Worm (Caenorhabditis elegans) whole organism, late embryonic: ENCODE measurements around the gene sel-12.

ENCODE experiments used
- C08G9.2 ChIP-seq: sonication (generic microtip); optimal IDR thresholded peaks from 2 replicates; lab custom pipeline; 2016; ENCODE audit warnings: mild to moderate bottlenecking, missing genetic modification characterization, moderate library complexity, missing compliant biosample characterization
- C38D4.7 ChIP-seq: fragments of 200-800 bp; sonication (Bioruptor generic); optimal IDR thresholded peaks from 2 replicates; lab custom pipeline; 2018; ENCODE audit warnings: mild to moderate bottlenecking, missing genetic modification characterization, moderate library complexity, missing compliant biosample characterization
- T23F11.4 ChIP-seq: fragments of 200-800 bp; sonication (Bioruptor generic); optimal IDR thresholded peaks from 2 replicates; lab custom pipeline; 2018; ENCODE audit warnings: mild to moderate bottlenecking, missing genetic modification characterization, missing compliant biosample characterization
- Y22D7AL.16 ChIP-seq: sonication (generic microtip); optimal IDR thresholded peaks from 2 replicates; lab custom pipeline; 2016; ENCODE audit warnings: missing genetic modification characterization, missing compliant biosample characterization
- ahr-1 ChIP-seq: sonication (generic microtip); optimal IDR thresholded peaks from 2 replicates; lab custom pipeline; 2016; ENCODE audit warnings: missing genetic modification characterization, missing compliant biosample characterization
- ama-1 ChIP-seq: fragments of 150-350 bp; optimal IDR thresholded peaks from 2 replicates; lab custom pipeline; 2014
- ceh-14 ChIP-seq: sonication (generic microtip); optimal IDR thresholded peaks from 2 replicates; lab custom pipeline; 2016; ENCODE audit warnings: missing genotype, missing genetic modification characterization, missing compliant biosample characterization
- ceh-19 ChIP-seq: fragments of 200-800 bp; sonication (Bioruptor generic); optimal IDR thresholded peaks from 2 replicates; lab custom pipeline; 2018; ENCODE audit warnings: mild to moderate bottlenecking, missing genetic modification characterization, missing compliant biosample characterization
- ceh-30 ChIP-seq: fragments of 150-350 bp; optimal IDR thresholded peaks from 2 replicates; lab custom pipeline; 2014; ENCODE audit warnings: missing biosample characterization, missing genetic modification characterization
- ceh-31 ChIP-seq: sonication (generic microtip); optimal IDR thresholded peaks from 2 replicates; lab custom pipeline; 2016; ENCODE audit warnings: missing genetic modification characterization, missing compliant biosample characterization
- ceh-34 ChIP-seq: sonication (generic microtip); optimal IDR thresholded peaks from 2 replicates; lab custom pipeline; 2016; ENCODE audit warnings: mild to moderate bottlenecking, missing genetic modification characterization, missing compliant biosample characterization
- ceh-45 ChIP-seq: fragments of 200-800 bp; sonication (Bioruptor generic); IDR thresholded peaks from 2 replicates; pipeline ENCODE4 v1.3.6; 2022; ENCODE audit warnings: missing genetic modification reagents, missing genetic modification characterization, missing compliant biosample characterization
- ceh-48 ChIP-seq: sonication (generic microtip); optimal IDR thresholded peaks from 2 replicates; lab custom pipeline; 2016; ENCODE audit warnings: missing genetic modification characterization, inconsistent platforms, missing compliant biosample characterization
- ceh-9 ChIP-seq: sonication (generic microtip); optimal IDR thresholded peaks from 2 replicates; lab custom pipeline; 2016; ENCODE audit warnings: mild to moderate bottlenecking, missing genetic modification characterization, inconsistent platforms, missing compliant biosample characterization
- dve-1 ChIP-seq: sonication (generic microtip); optimal IDR thresholded peaks from 2 replicates; lab custom pipeline; 2017; ENCODE audit warnings: antibody characterized with exemption, mild to moderate bottlenecking, missing genetic modification characterization, missing compliant biosample characterization
- elt-2 ChIP-seq: sonication (generic microtip); optimal IDR thresholded peaks from 2 replicates; lab custom pipeline; 2016; ENCODE audit warnings: missing genetic modification reagents, missing genetic modification characterization, missing compliant biosample characterization
- fax-1 ChIP-seq: sonication (generic microtip); optimal IDR thresholded peaks from 2 replicates; lab custom pipeline; 2016; ENCODE audit warnings: missing genotype, missing genetic modification characterization, missing compliant biosample characterization
- fkh-10 ChIP-seq: fragments of 150-350 bp; optimal IDR thresholded peaks from 2 replicates; lab custom pipeline; 2014; ENCODE audit warnings: missing biosample characterization, missing genetic modification reagents, missing genetic modification characterization
- hlh-13 ChIP-seq: fragments of 200-800 bp; sonication (Bioruptor generic); optimal IDR thresholded peaks from 2 replicates; lab custom pipeline; 2018; ENCODE audit warnings: mild to moderate bottlenecking, missing genetic modification characterization, missing compliant biosample characterization
- hlh-15 ChIP-seq: sonication (generic microtip); optimal IDR thresholded peaks from 2 replicates; lab custom pipeline; 2016; ENCODE audit warnings: missing genetic modification characterization, missing compliant biosample characterization
- lim-6 ChIP-seq: sonication (generic microtip); optimal IDR thresholded peaks from 2 replicates; lab custom pipeline; 2016; ENCODE audit warnings: missing genetic modification characterization, missing compliant biosample characterization
- mec-3 ChIP-seq: sonication (generic microtip); optimal IDR thresholded peaks from 2 replicates; lab custom pipeline; 2016; ENCODE audit warnings: borderline replicate concordance, missing genetic modification characterization, missing compliant biosample characterization
- nfya-1 ChIP-seq: sonication (generic microtip); optimal IDR thresholded peaks from 2 replicates; lab custom pipeline; 2017; ENCODE audit warnings: missing genetic modification characterization, mild to moderate bottlenecking, missing compliant biosample characterization, antibody characterized with exemption, moderate library complexity
- nhr-11 ChIP-seq: fragments of 150-350 bp; optimal IDR thresholded peaks from 2 replicates; lab custom pipeline; 2014; ENCODE audit warnings: missing biosample characterization, missing genetic modification characterization
- npax-4 ChIP-seq: sonication (generic microtip); optimal IDR thresholded peaks from 2 replicates; lab custom pipeline; 2016; ENCODE audit warnings: missing genetic modification characterization, missing compliant biosample characterization
- pat-9 ChIP-seq: fragments of 200-800 bp; sonication (Bioruptor generic); optimal IDR thresholded peaks from 2 replicates; lab custom pipeline; 2018; ENCODE audit warnings: mild to moderate bottlenecking, missing genetic modification characterization, moderate library complexity, missing compliant biosample characterization
- pax-1 ChIP-seq: fragments of 150-350 bp; optimal IDR thresholded peaks from 2 replicates; lab custom pipeline; 2014; ENCODE audit warnings: missing biosample characterization, missing genetic modification characterization
- pha-2 ChIP-seq: sonication (generic microtip); optimal IDR thresholded peaks from 2 replicates; lab custom pipeline; 2017; ENCODE audit warnings: mild to moderate bottlenecking, missing genetic modification characterization, missing compliant biosample characterization
- pha-4 ChIP-seq: fragments of 150-350 bp; optimal IDR thresholded peaks from 2 replicates; lab custom pipeline; 2018; ENCODE audit warnings: missing biosample characterization, missing genetic modification reagents, missing genetic modification characterization
- pros-1 ChIP-seq: fragments of 150-350 bp; optimal IDR thresholded peaks from 2 replicates; lab custom pipeline; 2014; ENCODE audit warnings: missing biosample characterization, missing genetic modification reagents, missing genetic modification characterization
- ref-2 ChIP-seq: sonication (generic microtip); optimal IDR thresholded peaks from 2 replicates; lab custom pipeline; 2016; ENCODE audit warnings: missing genetic modification characterization, missing compliant biosample characterization
- rnt-1 ChIP-seq: sonication (generic microtip); optimal IDR thresholded peaks from 2 replicates; lab custom pipeline; 2016; ENCODE audit warnings: missing genetic modification characterization, missing compliant biosample characterization
- sox-2 ChIP-seq: fragments of 200-800 bp; sonication (Bioruptor generic); IDR thresholded peaks from 2 replicates; pipeline ENCODE4 v1.3.6; 2022; ENCODE audit warnings: missing genetic modification reagents, missing genetic modification characterization, missing compliant biosample characterization
- tbx-2 ChIP-seq: sonication (generic microtip); optimal IDR thresholded peaks from 2 replicates; lab custom pipeline; 2016; ENCODE audit warnings: missing genetic modification characterization, missing compliant biosample characterization
- ttx-3 ChIP-seq: sonication (generic microtip); optimal IDR thresholded peaks from 2 replicates; lab custom pipeline; 2016; ENCODE audit warnings: missing genetic modification reagents, missing genetic modification characterization, missing compliant biosample characterization
- unc-42 ChIP-seq: sonication (generic microtip); optimal IDR thresholded peaks from 2 replicates; lab custom pipeline; 2016; ENCODE audit warnings: missing genotype, missing genetic modification characterization, missing compliant biosample characterization

The sel-12 gene

ce11 chrX:952557-953083 is 37.0 kb downstream of the sel-12 start:
- TF ChIP-seq ceh-30 (tag; lab: Kevin White, UChicago) (no peak), ttx-3 (no peak), fkh-10 (GFP tag; lab: Kevin White, UChicago) (peak; percentile 12), pros-1 (tag; lab: Kevin White, UChicago) (no peak), ceh-34 (tag; lab: Kevin White, UChicago) (peak; percentile 43), unc-42 (tag; lab: Kevin White, UChicago) (peak; percentile 75), nfya-1 (tag; lab: Kevin White, UChicago) (peak; percentile 42), ceh-31 (tag; lab: Kevin White, UChicago) (peak; percentile 70), rnt-1 (tag; lab: Kevin White, UChicago) (no peak), tbx-2 (tag; lab: Kevin White, UChicago) (peak; percentile 10), ceh-48 (tag; lab: Kevin White, UChicago) (peak; percentile 41), ceh-45 (no peak), pax-1 (tag; lab: Kevin White, UChicago) (no peak)

ce11 chrX:954499-955061 is 38.9 kb downstream of the sel-12 start, which contains the start of gene apm-3:
TSS of gene apm-3 (plus strand) at chrX:954975.
- peak; percentile 52 for TF ChIP-seq nfya-1 (tag; lab: Kevin White, UChicago)
- TF ChIP-seq Y22D7AL.16 (tag; lab: Kevin White, UChicago): no peak
- TF ChIP-seq tbx-2 (tag; lab: Kevin White, UChicago): peak; percentile 34
- TF ChIP-seq unc-42 (tag; lab: Kevin White, UChicago): peak; percentile 68
- no peak for TF ChIP-seq pha-2 (tag; lab: Kevin White, UChicago)
- peak; percentile 10 for TF ChIP-seq ref-2 (tag; lab: Kevin White, UChicago)
- peak; percentile 41 for TF ChIP-seq ceh-48 (tag; lab: Kevin White, UChicago)
- TF ChIP-seq elt-2 (tag; lab: Kevin White, UChicago): peak; percentile 40

- no peak for TF ChIP-seq tbx-2 (tag; lab: Kevin White, UChicago)
- no peak for TF ChIP-seq ceh-19 (GFP tag; lab: Kevin White, UChicago)
- TF ChIP-seq ceh-34 (tag; lab: Kevin White, UChicago): no peak
- no peak for TF ChIP-seq T23F11.4 (GFP tag; lab: Kevin White, UChicago)
- TF ChIP-seq C08G9.2 (tag; lab: Kevin White, UChicago): no peak
- TF ChIP-seq C38D4.7 (GFP tag; lab: Kevin White, UChicago): no peak
- TF ChIP-seq pat-9: no peak
- TF ChIP-seq ahr-1 (tag; lab: Kevin White, UChicago): no peak
- no peak for TF ChIP-seq lim-6 (tag; lab: Kevin White, UChicago)
- TF ChIP-seq sox-2: no peak
- no peak for TF ChIP-seq rnt-1 (tag; lab: Kevin White, UChicago)
- no peak for TF ChIP-seq hlh-13
- TF ChIP-seq ama-1 (lab: Kevin White, UChicago): no peak
- no peak for TF ChIP-seq fkh-10 (GFP tag; lab: Kevin White, UChicago)
- TF ChIP-seq hlh-15 (tag; lab: Kevin White, UChicago): no peak
- no peak for TF ChIP-seq dve-1 (tag; lab: Kevin White, UChicago)
- no peak for TF ChIP-seq pha-4 (tag; lab: Kevin White, UChicago)
- no peak for TF ChIP-seq nhr-11 (tag; lab: Kevin White, UChicago)
These were observed 41.9 kb downstream of the sel-12 start, which contains the start of gene chil-10 for ce11 chrX:957581-957980. TSS of gene chil-10 (plus strand) at chrX:957881.

ce11 chrX:960139-960538 is 44.5 kb downstream of the sel-12 start:
- TF ChIP-seq hlh-13 (no peak), ceh-14 (no peak), dve-1 (tag; lab: Kevin White, UChicago) (no peak), pat-9 (no peak), fax-1 (tag; lab: Kevin White, UChicago) (no peak), ceh-9 (tag; lab: Kevin White, UChicago) (no peak), tbx-2 (tag; lab: Kevin White, UChicago) (no peak), mec-3 (tag; lab: Kevin White, UChicago) (no peak), nhr-11 (tag; lab: Kevin White, UChicago) (no peak), npax-4 (tag; lab: Kevin White, UChicago) (no peak), fkh-10 (GFP tag; lab: Kevin White, UChicago) (no peak), ttx-3 (no peak)
